Worm (Caenorhabditis elegans) whole organism, early embryonic: ENCODE results near the gene M03F8.1.

Experiments used
- B0310.2 ChIP-seq: sonication (generic microtip); optimal IDR thresholded peaks from 2 replicates; lab custom pipeline; 2016; ENCODE audit warnings: mild to moderate bottlenecking, missing genetic modification characterization, missing compliant biosample characterization
- F13C5.2 ChIP-seq: sonication (generic microtip); optimal IDR thresholded peaks from 2 replicates; lab custom pipeline; 2017; ENCODE audit warnings: mild to moderate bottlenecking, missing genetic modification characterization, inconsistent platforms, missing compliant biosample characterization
- aly-1 ChIP-seq: sonication (generic microtip); optimal IDR thresholded peaks from 2 replicates; lab custom pipeline; 2016; ENCODE audit warnings: missing genetic modification characterization, missing compliant biosample characterization
- ama-1 ChIP-seq: fragments of 150-350 bp; optimal IDR thresholded peaks from 2 replicates; lab custom pipeline; 2014
- ceh-36 ChIP-seq: sonication (generic microtip); optimal IDR thresholded peaks from 2 replicates; lab custom pipeline; 2016; ENCODE audit warnings: missing genetic modification characterization, inconsistent platforms, missing compliant biosample characterization
- flt-1 ChIP-seq: fragments of 200-800 bp; sonication (Bioruptor generic); IDR thresholded peaks from 2 replicates; pipeline ENCODE4 v1.3.6; 2022; ENCODE audit warnings: missing genetic modification characterization, missing compliant biosample characterization
- hmbx-1 ChIP-seq: sonication (generic microtip); optimal IDR thresholded peaks from 2 replicates; lab custom pipeline; 2016; ENCODE audit warnings: mild to moderate bottlenecking, missing genetic modification characterization, missing compliant biosample characterization
- hmg-4 ChIP-seq: fragments of 200-800 bp; sonication (Bioruptor generic); optimal IDR thresholded peaks from 2 replicates; lab custom pipeline; 2018; ENCODE audit warnings: mild to moderate bottlenecking, missing genetic modification characterization, missing compliant biosample characterization
- hnd-1 ChIP-seq: sonication (generic microtip); optimal IDR thresholded peaks from 2 replicates; lab custom pipeline; 2016; ENCODE audit warnings: missing genetic modification characterization, missing compliant biosample characterization
- pes-1 ChIP-seq: fragments of 200-800 bp; sonication (Bioruptor generic); IDR thresholded peaks from 2 replicates; pipeline ENCODE4 v1.3.6; 2022; ENCODE audit warnings: missing genetic modification reagents, missing genetic modification characterization, missing compliant biosample characterization
- scrt-1 ChIP-seq: fragments of 200-800 bp; sonication (Bioruptor generic); IDR thresholded peaks from 2 replicates; pipeline ENCODE4 v1.3.6; 2022; ENCODE audit warnings: missing genetic modification characterization, missing compliant biosample characterization
- tbx-11 ChIP-seq: fragments of 200-800 bp; sonication (Bioruptor generic); IDR thresholded peaks from 2 replicates; pipeline ENCODE4 v1.3.6; 2022; ENCODE audit warnings: missing genetic modification characterization, missing compliant biosample characterization
- tbx-37 ChIP-seq: fragments of 200-800 bp; sonication (Bioruptor generic); conservative IDR thresholded peaks from 2 replicates; pipeline ENCODE4 v1.3.6; 2022; ENCODE audit warnings: missing genetic modification reagents, missing genetic modification characterization, missing compliant biosample characterization
- tra-4 ChIP-seq: sonication (generic microtip); optimal IDR thresholded peaks from 2 replicates; lab custom pipeline; 2017; ENCODE audit warnings: missing genetic modification characterization, missing compliant biosample characterization

DNA sequence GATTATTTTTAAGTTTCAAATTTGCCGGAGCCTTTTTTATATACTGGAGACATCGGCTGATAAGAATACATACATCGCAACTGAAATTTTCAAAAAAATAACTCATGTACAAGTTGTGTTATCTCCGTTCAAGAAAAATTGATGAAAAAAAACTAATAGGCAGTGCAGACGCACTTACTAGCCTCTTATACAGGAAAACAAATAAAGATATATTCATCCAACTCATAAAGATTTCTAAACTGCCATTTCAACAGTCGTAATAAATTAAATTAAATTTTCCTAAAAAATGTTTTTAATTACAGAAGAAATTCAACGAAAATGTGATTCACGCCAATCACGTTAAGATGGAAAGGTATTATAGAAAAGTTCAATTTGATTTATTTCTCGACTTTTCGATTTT is 49.4 kb upstream of the M03F8.1 start, which contains the start of gene C04E6.5:
- TF ChIP-seq hmg-4 (GFP tag; lab: Kevin White, UChicago) (no peak), flt-1 (no peak), hnd-1 (no peak), ama-1 (lab: Kevin White, UChicago) (no peak), scrt-1 (GFP tag; lab: Robert Waterston, UW) (no peak), pes-1 (GFP tag; lab: Robert Waterston, UW) (no peak), aly-1 (tag; lab: Kevin White, UChicago) (no peak), B0310.2 (no peak), tra-4 (tag; lab: Kevin White, UChicago) (no peak), F13C5.2 (no peak), tbx-11 (no peak), tbx-37 (GFP tag; lab: Robert Waterston, UW) (no peak), ceh-36 (tag; lab: Kevin White, UChicago) (no peak), hmbx-1 (tag; lab: Kevin White, UChicago) (no peak)
